Fruit fly (Drosophila melanogaster) whole organism, embryonic: ENCODE measurements around the gene SsRbeta.
A peak's percentile ranks its signal among the peaks of the same experiment; 100 is the strongest.

Source experiments
- ATbp ChIP-seq: fragments of 200-800 bp; sonication (Bioruptor generic); optimal IDR thresholded peaks from 2 replicates; lab custom pipeline; 2017; ENCODE audit warnings: missing biosample characterization, mild to moderate bottlenecking, missing genetic modification characterization, missing genetic modification reagents
- Ada2b ChIP-seq: fragments of 200-800 bp; sonication (Bioruptor generic); IDR thresholded peaks from 2 replicates; pipeline ENCODE4 v1.3.6; 2022; ENCODE audit warnings: missing biosample characterization, missing genetic modification characterization
- BtbVII ChIP-seq: fragments of 200-800 bp; sonication (Bioruptor generic); optimal IDR thresholded peaks from 3 replicates; lab custom pipeline; 2017; ENCODE audit warnings: missing biosample characterization, mild to moderate bottlenecking, missing genetic modification characterization
- Bteb2 ChIP-seq: fragments of 200-800 bp; sonication (Bioruptor generic); optimal IDR thresholded peaks from 2 replicates; lab custom pipeline; 2016; ENCODE audit warnings: missing biosample characterization, missing genetic modification characterization
- CG10147 ChIP-seq: fragments of 200-800 bp; sonication (Bioruptor generic); optimal IDR thresholded peaks from 2 replicates; lab custom pipeline; 2019; ENCODE audit warnings: missing biosample characterization, mild to moderate bottlenecking, missing genetic modification characterization, moderate library complexity
- CG11504 ChIP-seq: fragments of 200-800 bp; sonication (Bioruptor generic); optimal IDR thresholded peaks from 3 replicates; lab custom pipeline; 2019; ENCODE audit warnings: missing biosample characterization, mild to moderate bottlenecking, missing genetic modification characterization, moderate library complexity
- CG12104 ChIP-seq: fragments of 200-800 bp; sonication (Bioruptor generic); optimal IDR thresholded peaks from 3 replicates; lab custom pipeline; 2016; ENCODE audit warnings: missing biosample characterization, missing genetic modification characterization
- CG12155 ChIP-seq: fragments of 200-800 bp; sonication (Bioruptor generic); optimal IDR thresholded peaks from 3 replicates; lab custom pipeline; 2016; ENCODE audit warnings: missing biosample characterization, missing genetic modification characterization
- CG12659 ChIP-seq: fragments of 200-800 bp; sonication (Bioruptor generic); optimal IDR thresholded peaks from 3 replicates; lab custom pipeline; 2017; ENCODE audit warnings: mild to moderate bottlenecking, missing biosample characterization, missing genetic modification reagents, missing genetic modification characterization
- CG13123 ChIP-seq: fragments of 200-800 bp; sonication (Bioruptor generic); optimal IDR thresholded peaks from 2 replicates; lab custom pipeline; 2016; ENCODE audit warnings: missing biosample characterization, missing genetic modification characterization
- CG14667 ChIP-seq: fragments of 200-800 bp; sonication (Bioruptor generic); IDR thresholded peaks from 2 replicates; pipeline ENCODE4 v1.3.6; 2022; ENCODE audit warnings: missing biosample characterization, missing genetic modification characterization
- CG14965 ChIP-seq: fragments of 200-800 bp; sonication (Bioruptor generic); optimal IDR thresholded peaks from 2 replicates; lab custom pipeline; 2016; ENCODE audit warnings: missing biosample characterization, missing genetic modification characterization, borderline replicate concordance
- CG15011 ChIP-seq: fragments of 200-800 bp; sonication (Bioruptor generic); optimal IDR thresholded peaks from 3 replicates; lab custom pipeline; 2018; ENCODE audit warnings: missing biosample characterization, mild to moderate bottlenecking, missing genetic modification characterization
- CG1529 ChIP-seq: fragments of 200-800 bp; sonication (Bioruptor generic); optimal IDR thresholded peaks from 3 replicates; lab custom pipeline; 2018; ENCODE audit warnings: missing biosample characterization, missing genetic modification characterization
- CG15601 ChIP-seq: fragments of 200-800 bp; sonication (Bioruptor generic); optimal IDR thresholded peaks from 3 replicates; lab custom pipeline; 2019; ENCODE audit warnings: missing biosample characterization, mild to moderate bottlenecking, missing genetic modification characterization, moderate library complexity
- CG17385 ChIP-seq: fragments of 200-800 bp; sonication (Bioruptor generic); optimal IDR thresholded peaks from 3 replicates; lab custom pipeline; 2018; ENCODE audit warnings: missing biosample characterization, mild to moderate bottlenecking, missing genetic modification characterization
- CG18011 ChIP-seq: fragments of 200-800 bp; sonication (Bioruptor generic); optimal IDR thresholded peaks from 2 replicates; lab custom pipeline; 2017; ENCODE audit warnings: missing biosample characterization, missing genetic modification characterization, mild to moderate bottlenecking, moderate library complexity, missing genotype
- CG1832 ChIP-seq: fragments of 200-800 bp; sonication (Bioruptor generic); optimal IDR thresholded peaks from 2 replicates; lab custom pipeline; 2017; ENCODE audit warnings: missing biosample characterization, mild to moderate bottlenecking, missing genetic modification characterization, inconsistent platforms
- CG32772 ChIP-seq: fragments of 200-800 bp; sonication (Bioruptor generic); IDR thresholded peaks from 2 replicates; pipeline ENCODE4 v1.3.6; 2022; ENCODE audit warnings: missing biosample characterization, missing genetic modification characterization
- CG42726 ChIP-seq: fragments of 200-800 bp; sonication (Bioruptor generic); IDR thresholded peaks from 2 replicates; pipeline ENCODE4 v1.3.6; 2022; ENCODE audit warnings: missing biosample characterization, missing genetic modification characterization; ENCODE audit not compliant: partially characterized antibody
- CG6854 ChIP-seq: fragments of 200-800 bp; sonication (Bioruptor generic); optimal IDR thresholded peaks from 3 replicates; lab custom pipeline; 2017; ENCODE audit warnings: missing biosample characterization, mild to moderate bottlenecking, missing genetic modification characterization
- CG7839 ChIP-seq: fragments of 200-800 bp; sonication (Bioruptor generic); optimal IDR thresholded peaks from 3 replicates; lab custom pipeline; 2018; ENCODE audit warnings: missing biosample characterization, mild to moderate bottlenecking, missing genetic modification characterization, moderate library complexity
- CG9727 ChIP-seq: fragments of 200-800 bp; sonication (Bioruptor generic); optimal IDR thresholded peaks from 3 replicates; lab custom pipeline; 2017; ENCODE audit warnings: missing biosample characterization, mild to moderate bottlenecking, missing genetic modification characterization
- CG9797 ChIP-seq: fragments of 200-800 bp; sonication (Bioruptor generic); optimal IDR thresholded peaks from 3 replicates; lab custom pipeline; 2018; ENCODE audit warnings: missing biosample characterization, mild to moderate bottlenecking, missing genetic modification characterization
- CHES-1-like ChIP-seq: fragments of 200-800 bp; sonication (Bioruptor generic); optimal IDR thresholded peaks from 2 replicates; lab custom pipeline; 2016; ENCODE audit warnings: missing biosample characterization, missing genetic modification characterization
- Camta ChIP-seq: fragments of 200-800 bp; sonication (Bioruptor generic); optimal IDR thresholded peaks from 2 replicates; lab custom pipeline; 2016; ENCODE audit warnings: missing biosample characterization, missing genetic modification characterization
- D19B ChIP-seq: fragments of 200-800 bp; sonication (Bioruptor generic); optimal IDR thresholded peaks from 2 replicates; lab custom pipeline; 2017; ENCODE audit warnings: missing biosample characterization, mild to moderate bottlenecking, missing genetic modification characterization
- Fer3 ChIP-seq: fragments of 200-800 bp; sonication (Bioruptor generic); optimal IDR thresholded peaks from 2 replicates; lab custom pipeline; 2018; ENCODE audit warnings: missing biosample characterization, mild to moderate bottlenecking, missing genetic modification characterization, moderate library complexity
- MESR4 ChIP-seq: fragments of 200-800 bp; sonication (Bioruptor generic); optimal IDR thresholded peaks from 2 replicates; lab custom pipeline; 2018; ENCODE audit warnings: missing biosample characterization, mild to moderate bottlenecking, missing genetic modification characterization, moderate library complexity
- Mad ChIP-seq: fragments of 200-800 bp; sonication (Bioruptor generic); optimal IDR thresholded peaks from 2 replicates; lab custom pipeline; 2016; ENCODE audit warnings: missing biosample characterization, missing genetic modification characterization
- Meics ChIP-seq: fragments of 200-800 bp; sonication (Bioruptor generic); optimal IDR thresholded peaks from 2 replicates; lab custom pipeline; 2017; ENCODE audit warnings: missing biosample characterization, mild to moderate bottlenecking, missing genetic modification characterization
- Optix ChIP-seq: fragments of 200-800 bp; sonication (Bioruptor generic); IDR thresholded peaks from 3 replicates; pipeline ENCODE4 v1.3.6; 2022; ENCODE audit warnings: missing biosample characterization, missing genetic modification characterization
- Pdp1 ChIP-seq, 2 experiments: fragments of 200-800 bp; sonication (Bioruptor generic); optimal IDR thresholded peaks; 3 replicates each; lab custom pipeline; 2016; ENCODE audit warnings: missing biosample characterization in 2 of 2, missing genetic modification characterization in 2 of 2, mild to moderate bottlenecking in 1 of 2, moderate library complexity in 1 of 2
- Poxn ChIP-seq: fragments of 200-800 bp; sonication (Bioruptor generic); IDR thresholded peaks from 2 replicates; pipeline ENCODE4 v1.3.6; 2022; ENCODE audit warnings: missing biosample characterization, missing genetic modification characterization
- Ptx1 ChIP-seq: fragments of 200-800 bp; sonication (Bioruptor generic); IDR thresholded peaks from 2 replicates; pipeline ENCODE4 v1.3.6; 2022; ENCODE audit warnings: missing biosample characterization, missing genetic modification characterization
- TFAM ChIP-seq: fragments of 200-800 bp; sonication (Bioruptor generic); optimal IDR thresholded peaks from 2 replicates; lab custom pipeline; 2017; ENCODE audit warnings: missing biosample characterization, missing genetic modification characterization, inconsistent platforms
- al ChIP-seq: fragments of 200-800 bp; sonication (Bioruptor generic); IDR thresholded peaks from 2 replicates; pipeline ENCODE4 v1.3.6; 2022; ENCODE audit warnings: missing biosample characterization, missing genetic modification characterization
- crol ChIP-seq: fragments of 200-800 bp; sonication (Bioruptor generic); IDR thresholded peaks from 2 replicates; pipeline ENCODE4 v1.3.6; 2022; ENCODE audit warnings: missing biosample characterization, missing genetic modification characterization
- cwo ChIP-seq: fragments of 200-800 bp; sonication (Bioruptor generic); optimal IDR thresholded peaks from 3 replicates; lab custom pipeline; 2017; ENCODE audit warnings: missing biosample characterization, missing genetic modification characterization, mild to moderate bottlenecking, moderate library complexity, missing genetic modification reagents
- da ChIP-seq: fragments of 200-800 bp; sonication (Bioruptor generic); optimal IDR thresholded peaks from 2 replicates; lab custom pipeline; 2016; ENCODE audit warnings: missing biosample characterization, missing genetic modification characterization
- dimm ChIP-seq: fragments of 200-800 bp; sonication (Bioruptor generic); IDR thresholded peaks from 2 replicates; pipeline ENCODE4 v1.3.6; 2022; ENCODE audit warnings: missing biosample characterization, missing genetic modification characterization
- dmrt99B ChIP-seq: fragments of 200-800 bp; sonication (Bioruptor generic); optimal IDR thresholded peaks from 2 replicates; lab custom pipeline; 2018; ENCODE audit warnings: missing biosample characterization, mild to moderate bottlenecking, missing genetic modification characterization, moderate library complexity
- emc ChIP-seq: fragments of 200-800 bp; sonication (Bioruptor generic); optimal IDR thresholded peaks from 2 replicates; lab custom pipeline; 2016; ENCODE audit warnings: missing biosample characterization, missing genetic modification characterization
- grau ChIP-seq: fragments of 200-800 bp; optimal IDR thresholded peaks from 3 replicates; lab custom pipeline; 2019; ENCODE audit warnings: missing biosample characterization, mild to moderate bottlenecking, missing genetic modification characterization, moderate library complexity
- grn ChIP-seq: fragments of 200-800 bp; sonication (Bioruptor generic); optimal IDR thresholded peaks from 3 replicates; lab custom pipeline; 2017; ENCODE audit warnings: missing biosample characterization, missing genetic modification characterization
- ham ChIP-seq: fragments of 200-800 bp; sonication (Bioruptor generic); IDR thresholded peaks from 2 replicates; pipeline ENCODE4 v1.3.6; 2022; ENCODE audit warnings: missing biosample characterization, missing genetic modification characterization
- lilli ChIP-seq: fragments of 200-800 bp; sonication (Bioruptor generic); optimal IDR thresholded peaks from 3 replicates; lab custom pipeline; 2016; ENCODE audit warnings: missing biosample characterization, missing genetic modification characterization
- slou ChIP-seq: fragments of 200-800 bp; sonication (Bioruptor generic); optimal IDR thresholded peaks from 3 replicates; lab custom pipeline; 2016; ENCODE audit warnings: missing biosample characterization, missing genetic modification characterization
- ssp ChIP-seq: fragments of 200-800 bp; sonication (Bioruptor generic); IDR thresholded peaks from 2 replicates; pipeline ENCODE4 v1.3.6; 2022; ENCODE audit warnings: missing biosample characterization, missing genetic modification characterization
- tgo ChIP-seq: fragments of 200-800 bp; sonication (Bioruptor generic); IDR thresholded peaks from 3 replicates; pipeline ENCODE4 v1.3.6; 2022; ENCODE audit warnings: missing biosample characterization, missing genetic modification characterization
- twi ChIP-seq: fragments of 200-800 bp; optimal IDR thresholded peaks from 2 replicates; lab custom pipeline; 2019; ENCODE audit warnings: missing biosample characterization, mild to moderate bottlenecking, missing genetic modification characterization, moderate library complexity
- wor ChIP-seq: fragments of 200-800 bp; sonication (Bioruptor generic); IDR thresholded peaks from 2 replicates; pipeline ENCODE4 v1.3.6; 2022; ENCODE audit warnings: missing biosample characterization, missing genetic modification characterization

The SsRbeta gene

DNA sequence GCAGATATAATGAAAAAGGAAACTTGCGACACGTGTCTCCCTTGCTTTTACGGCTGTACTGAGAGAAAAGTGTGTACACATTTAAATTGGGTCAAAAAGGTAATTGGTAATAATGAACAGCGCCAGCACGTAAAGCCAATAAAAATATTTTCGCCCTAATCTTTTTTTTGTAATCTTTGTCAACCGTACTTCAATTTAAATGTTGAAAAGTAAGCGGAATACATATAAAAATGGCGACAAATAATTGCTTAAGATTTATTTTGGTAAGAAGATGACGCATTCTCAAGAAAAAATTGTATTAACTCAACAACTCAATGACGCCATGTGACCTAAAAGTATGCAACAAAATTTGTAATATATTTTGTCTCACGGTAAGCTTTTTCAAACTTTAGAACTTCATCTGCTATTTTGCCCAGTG lies 18.4 kb downstream of the SsRbeta start (continued):
- TF ChIP-seq dmrt99B (tag; lab: Kevin White, UChicago): peak; percentile 59
- peak; percentile 23 for TF ChIP-seq Camta
- TF ChIP-seq CG14965 (GFP tag; lab: Kevin White, UChicago): no peak
- no peak for TF ChIP-seq Optix
- peak; percentile 58 for TF ChIP-seq CG10147 (GFP tag; lab: Kevin White, UChicago)
- no peak for TF ChIP-seq CHES-1-like
- TF ChIP-seq cwo (GFP tag; lab: Kevin White, UChicago): peak; percentile 47
- no peak for TF ChIP-seq grn
- TF ChIP-seq da (GFP tag; lab: Kevin White, UChicago): no peak
- TF ChIP-seq Meics (GFP tag; lab: Kevin White, UChicago): peak; percentile 70
- TF ChIP-seq CG12104: peak; percentile 16
- TF ChIP-seq Pdp1 (GFP tag; optimal IDR thresholded peaks at IDR 0.05; lab: Kevin White, UChicago): no peak
- TF ChIP-seq CG7839: peak; percentile 48
- no peak for TF ChIP-seq ham (GFP tag; lab: Robert Waterston, UW)
- no peak for TF ChIP-seq dimm (GFP tag; lab: Robert Waterston, UW)
- TF ChIP-seq CG18011 (GFP tag; lab: Kevin White, UChicago): no peak
- TF ChIP-seq grau (tag; lab: Kevin White, UChicago): peak; percentile 48
- no peak for TF ChIP-seq emc (GFP tag; lab: Kevin White, UChicago)
- TF ChIP-seq twi (tag; lab: Kevin White, UChicago): no peak
- TF ChIP-seq CG32772: no peak
- no peak for TF ChIP-seq CG1529
- TF ChIP-seq CG11504 (tag; lab: Kevin White, UChicago): peak; percentile 63
- no peak for TF ChIP-seq Bteb2 (GFP tag; lab: Kevin White, UChicago)
- no peak for TF ChIP-seq ssp
- no peak for TF ChIP-seq al (GFP tag; lab: Robert Waterston, UW)
- no peak for TF ChIP-seq wor (GFP tag; lab: Robert Waterston, UW)
- no peak for TF ChIP-seq Mad (GFP tag; lab: Kevin White, UChicago)
- TF ChIP-seq MESR4 (GFP tag; lab: Kevin White, UChicago): no peak
- TF ChIP-seq CG9727 (GFP tag; lab: Kevin White, UChicago): peak; percentile 28
- TF ChIP-seq CG14667 (GFP tag; lab: Robert Waterston, UW): no peak
- no peak for TF ChIP-seq Ada2b (GFP tag; lab: Robert Waterston, UW)
- TF ChIP-seq CG13123 (GFP tag; lab: Kevin White, UChicago): no peak
- peak; percentile 22 for TF ChIP-seq CG12659 (GFP tag; lab: Kevin White, UChicago)
- peak; percentile 8 for TF ChIP-seq lilli (GFP tag; lab: Kevin White, UChicago)
- no peak for TF ChIP-seq slou (GFP tag; lab: Kevin White, UChicago)
- no peak for TF ChIP-seq CG12155
- TF ChIP-seq BtbVII (GFP tag; lab: Kevin White, UChicago): peak; percentile 22
- no peak for TF ChIP-seq ATbp
- no peak for TF ChIP-seq CG1832
- peak; percentile 4 for TF ChIP-seq CG17385
- TF ChIP-seq tgo: no peak
- TF ChIP-seq Poxn (GFP tag; lab: Robert Waterston, UW): no peak
- TF ChIP-seq CG15601 (tag; lab: Kevin White, UChicago): peak; percentile 9
- no peak for TF ChIP-seq Ptx1 (GFP tag; lab: Robert Waterston, UW)
- TF ChIP-seq CG15011 (GFP tag; lab: Kevin White, UChicago): no peak
- no peak for TF ChIP-seq crol (GFP tag; lab: Robert Waterston, UW)
- no peak for TF ChIP-seq TFAM (GFP tag; lab: Kevin White, UChicago)
- TF ChIP-seq CG42726 (GFP tag; lab: Robert Waterston, UW): no peak
- TF ChIP-seq D19B: no peak
- peak; percentile 26 for TF ChIP-seq CG6854 (GFP tag; lab: Kevin White, UChicago)
- TF ChIP-seq CG9797 (GFP tag; lab: Kevin White, UChicago): no peak
- TF ChIP-seq Fer3 (tag; lab: Kevin White, UChicago): no peak
